Fruit fly (Drosophila melanogaster) whole organism, wandering third instar larva: ENCODE measurements around the gene RpS29.

ENCODE experiments used
- Abd-B ChIP-seq: fragments of >200 bp; optimal IDR thresholded peaks from 2 replicates; lab custom pipeline; 2017; ENCODE audit warnings: missing biosample characterization, missing genetic modification characterization
- CG32264 ChIP-seq: fragments of 200-800 bp; sonication (Bioruptor generic); optimal IDR thresholded peaks from 2 replicates; lab custom pipeline; 2016; ENCODE audit warnings: missing biosample characterization, missing genetic modification characterization
- CG9705 ChIP-seq: fragments of 200-800 bp; sonication (Bioruptor generic); optimal IDR thresholded peaks from 2 replicates; lab custom pipeline; 2018; ENCODE audit warnings: missing biosample characterization, mild to moderate bottlenecking, missing genetic modification characterization
- CrebA ChIP-seq: fragments of 200-800 bp; sonication (Bioruptor generic); optimal IDR thresholded peaks from 2 replicates; lab custom pipeline; 2016; ENCODE audit warnings: missing biosample characterization, mild to moderate bottlenecking, missing genetic modification characterization, borderline replicate concordance
- Dfd ChIP-seq: fragments of >200 bp; optimal IDR thresholded peaks from 2 replicates; lab custom pipeline; 2017; ENCODE audit warnings: missing biosample characterization, missing genetic modification characterization
- Dif ChIP-seq: fragments of 200-275, 200-300 bp; sonication (Bioruptor generic); optimal IDR thresholded peaks from 2 replicates; lab custom pipeline; 2018; ENCODE audit warnings: missing biosample characterization, missing genetic modification characterization; ENCODE audit not compliant: partially characterized antibody
- GATAd ChIP-seq: sonication (Bioruptor generic); optimal IDR thresholded peaks from 2 replicates; lab custom pipeline; 2016; ENCODE audit warnings: missing biosample characterization, missing genetic modification characterization
- HLH106 ChIP-seq: fragments of 200-800 bp; optimal IDR thresholded peaks from 3 replicates; lab custom pipeline; 2019; ENCODE audit warnings: missing biosample characterization, mild to moderate bottlenecking, missing genetic modification characterization, moderate library complexity
- Hr78 ChIP-seq: fragments of >200 bp; optimal IDR thresholded peaks from 2 replicates; lab custom pipeline; 2017; ENCODE audit warnings: missing biosample characterization, missing genetic modification characterization
- Hr83 ChIP-seq: fragments of 200-300 bp; sonication (Bioruptor generic); optimal IDR thresholded peaks from 2 replicates; lab custom pipeline; 2016; ENCODE audit warnings: missing biosample characterization, mild to moderate bottlenecking, missing genetic modification characterization, moderate library complexity; ENCODE audit not compliant: poor library complexity, severe bottlenecking
- Jra ChIP-seq: sonication (Bioruptor generic); optimal IDR thresholded peaks from 2 replicates; lab custom pipeline; 2016; ENCODE audit warnings: missing biosample characterization, missing genetic modification characterization
- Mio ChIP-seq: sonication (Bioruptor generic); optimal IDR thresholded peaks from 2 replicates; lab custom pipeline; 2016; ENCODE audit warnings: missing biosample characterization, missing genetic modification characterization
- Myc ChIP-seq: fragments of >200 bp; optimal IDR thresholded peaks from 2 replicates; lab custom pipeline; 2017
- N ChIP-seq: fragments of >200 bp; optimal IDR thresholded peaks from 2 replicates; lab custom pipeline; 2018; ENCODE audit warnings: missing biosample characterization, missing external identifiers, missing genetic modification characterization
- OdsH ChIP-seq: fragments of 200-800 bp; sonication (Bioruptor generic); optimal IDR thresholded peaks from 2 replicates; lab custom pipeline; 2016; ENCODE audit warnings: missing biosample characterization, mild to moderate bottlenecking, missing genetic modification characterization
- Rel ChIP-seq, 2 experiments: fragments of 200-800 bp; sonication (Bioruptor generic) in 1 of 2; optimal IDR thresholded peaks; 2 replicates in 1 of 2; 3 replicates in 1 of 2; lab custom pipeline; 2016 to 2019; ENCODE audit warnings: mild to moderate bottlenecking in 2 of 2, missing biosample characterization in 2 of 2, missing genetic modification characterization in 2 of 2, moderate library complexity in 1 of 2
- Sp1 ChIP-seq: fragments of 200-800 bp; sonication (Bioruptor generic); optimal IDR thresholded peaks from 3 replicates; lab custom pipeline; 2019; ENCODE audit warnings: missing biosample characterization, mild to moderate bottlenecking, missing genetic modification characterization, moderate library complexity
- Vsx2 ChIP-seq: fragments of 200-300, 225-300 bp; sonication (Bioruptor generic); optimal IDR thresholded peaks from 2 replicates; lab custom pipeline; 2018; ENCODE audit warnings: missing biosample characterization, missing genetic modification characterization; ENCODE audit not compliant: partially characterized antibody
- br ChIP-seq: fragments of 200-800 bp; sonication (Bioruptor generic); optimal IDR thresholded peaks from 2 replicates; lab custom pipeline; 2016; ENCODE audit warnings: missing biosample characterization, missing genetic modification characterization
- brk ChIP-seq: fragments of 200-800 bp; sonication (Bioruptor generic); optimal IDR thresholded peaks from 2 replicates; lab custom pipeline; 2016; ENCODE audit warnings: missing biosample characterization, mild to moderate bottlenecking, missing genetic modification characterization
- dl ChIP-seq, 2 experiments: fragments of 175-275, 200-275 bp in 1 of 2; fragments of 200-275 bp in 1 of 2; sonication (Bioruptor generic); optimal IDR thresholded peaks; lab custom pipeline; 2018; ENCODE audit warnings: mild to moderate bottlenecking in 2 of 2, missing biosample characterization in 2 of 2, missing genetic modification characterization in 2 of 2, moderate library complexity in 2 of 2; ENCODE audit not compliant: partially characterized antibody in 2 of 2, insufficient read depth in 1 of 2
- dmrt93B ChIP-seq: fragments of 200-800 bp; sonication (Bioruptor generic); optimal IDR thresholded peaks from 2 replicates; lab custom pipeline; 2018; ENCODE audit warnings: missing biosample characterization, mild to moderate bottlenecking, missing genetic modification characterization
- dsf ChIP-seq: sonication (Bioruptor generic); optimal IDR thresholded peaks from 2 replicates; lab custom pipeline; 2016; ENCODE audit warnings: missing biosample characterization, missing genetic modification characterization, borderline replicate concordance
- ey ChIP-seq: fragments of 200-800 bp; sonication (Bioruptor generic); optimal IDR thresholded peaks from 2 replicates; lab custom pipeline; 2016; ENCODE audit warnings: missing biosample characterization, missing genetic modification characterization
- fru ChIP-seq: fragments of 200-800 bp; sonication (Bioruptor generic); optimal IDR thresholded peaks from 3 replicates; lab custom pipeline; 2016; ENCODE audit warnings: missing biosample characterization, mild to moderate bottlenecking, missing genetic modification characterization
- h ChIP-seq: fragments of 200-800 bp; sonication (Bioruptor generic); optimal IDR thresholded peaks from 3 replicates; lab custom pipeline; 2016; ENCODE audit warnings: missing biosample characterization, mild to moderate bottlenecking, missing genetic modification characterization
- jim ChIP-seq: fragments of 175-275, 200-325 bp; sonication (Bioruptor generic); optimal IDR thresholded peaks from 2 replicates; lab custom pipeline; 2016; ENCODE audit warnings: missing biosample characterization, mild to moderate bottlenecking, missing genetic modification characterization
- pan ChIP-seq: fragments of >200 bp; optimal IDR thresholded peaks from 2 replicates; lab custom pipeline; 2017
- psq ChIP-seq: fragments of 200-800 bp; sonication (Bioruptor generic); optimal IDR thresholded peaks from 3 replicates; lab custom pipeline; 2017; ENCODE audit warnings: missing biosample characterization, mild to moderate bottlenecking, missing genetic modification characterization, moderate library complexity
- rgr ChIP-seq: fragments of 200-800 bp; sonication (Bioruptor generic); optimal IDR thresholded peaks from 3 replicates; lab custom pipeline; 2016; ENCODE audit warnings: missing biosample characterization, mild to moderate bottlenecking, missing genetic modification characterization
- sage ChIP-seq: fragments of 200-800 bp; sonication (Bioruptor generic); optimal IDR thresholded peaks from 2 replicates; lab custom pipeline; 2016; ENCODE audit warnings: missing biosample characterization, mild to moderate bottlenecking, missing genetic modification characterization
- sv ChIP-seq: fragments of 200-800 bp; sonication (Bioruptor generic); optimal IDR thresholded peaks from 3 replicates; lab custom pipeline; 2016; ENCODE audit warnings: missing biosample characterization, missing genetic modification characterization
- usp ChIP-seq: fragments of >200 bp; optimal IDR thresholded peaks from 2 replicates; lab custom pipeline; 2017; ENCODE audit warnings: missing biosample characterization, missing genetic modification characterization
- woc ChIP-seq: sonication (Bioruptor generic); optimal IDR thresholded peaks from 2 replicates; lab custom pipeline; 2016; ENCODE audit warnings: missing biosample characterization, mild to moderate bottlenecking, missing genetic modification characterization

RpS29 gene

DNA sequence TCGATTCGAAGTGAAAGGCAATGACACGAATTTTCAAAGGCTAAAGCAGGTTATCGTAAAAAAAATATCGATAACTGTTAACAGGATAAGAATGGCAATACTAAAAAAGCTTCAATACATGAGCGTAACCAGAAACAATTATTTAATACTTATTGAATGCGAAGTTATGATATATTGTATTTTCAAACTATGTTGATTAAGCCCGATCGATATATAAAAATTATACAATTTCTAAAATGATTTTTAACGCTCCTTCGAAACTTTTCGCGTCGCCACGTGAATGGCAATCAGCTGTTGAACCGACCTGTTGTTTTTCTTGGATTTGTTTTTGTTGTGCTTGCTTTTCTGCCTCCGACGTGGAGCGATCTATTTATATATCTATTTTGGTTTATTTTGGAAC, 21.7 kb upstream of the RpS29 start, which contains the start of the genes Alg12 and Rpt3R:
Alg12 (plus strand) TSS at position 305 of the 400 bp plus-strand sequence.
Rpt3R (minus strand) TSS at position 324 of the 400 bp plus-strand sequence.
- TF ChIP-seq Myc (lab: Kevin White, UChicago), result peak; percentile 8
- no peak for TF ChIP-seq h (GFP tag; lab: Kevin White, UChicago)

dm6 chr3R:9759360-9760191, 18.3 kb upstream of the RpS29 start, which contains the start of gene Mpi:
Mpi (plus strand) TSS chr3R:9759622.
- TF ChIP-seq rgr (GFP tag; lab: Kevin White, UChicago) (no peak), Myc (lab: Kevin White, UChicago) (peak; percentile 79), OdsH (GFP tag; lab: Kevin White, UChicago) (peak; percentile 20), dmrt93B (GFP tag; lab: Kevin White, UChicago) (no peak), Mio (GFP tag; lab: Kevin White, UChicago) (no peak), jim (GFP tag; lab: Kevin White, UChicago) (no peak), GATAd (GFP tag; lab: Kevin White, UChicago) (no peak), CG9705 (GFP tag; lab: Kevin White, UChicago) (no peak), Abd-B (GFP tag; lab: Kevin White, UChicago) (no peak), Hr78 (GFP tag; lab: Kevin White, UChicago) (no peak)

DNA sequence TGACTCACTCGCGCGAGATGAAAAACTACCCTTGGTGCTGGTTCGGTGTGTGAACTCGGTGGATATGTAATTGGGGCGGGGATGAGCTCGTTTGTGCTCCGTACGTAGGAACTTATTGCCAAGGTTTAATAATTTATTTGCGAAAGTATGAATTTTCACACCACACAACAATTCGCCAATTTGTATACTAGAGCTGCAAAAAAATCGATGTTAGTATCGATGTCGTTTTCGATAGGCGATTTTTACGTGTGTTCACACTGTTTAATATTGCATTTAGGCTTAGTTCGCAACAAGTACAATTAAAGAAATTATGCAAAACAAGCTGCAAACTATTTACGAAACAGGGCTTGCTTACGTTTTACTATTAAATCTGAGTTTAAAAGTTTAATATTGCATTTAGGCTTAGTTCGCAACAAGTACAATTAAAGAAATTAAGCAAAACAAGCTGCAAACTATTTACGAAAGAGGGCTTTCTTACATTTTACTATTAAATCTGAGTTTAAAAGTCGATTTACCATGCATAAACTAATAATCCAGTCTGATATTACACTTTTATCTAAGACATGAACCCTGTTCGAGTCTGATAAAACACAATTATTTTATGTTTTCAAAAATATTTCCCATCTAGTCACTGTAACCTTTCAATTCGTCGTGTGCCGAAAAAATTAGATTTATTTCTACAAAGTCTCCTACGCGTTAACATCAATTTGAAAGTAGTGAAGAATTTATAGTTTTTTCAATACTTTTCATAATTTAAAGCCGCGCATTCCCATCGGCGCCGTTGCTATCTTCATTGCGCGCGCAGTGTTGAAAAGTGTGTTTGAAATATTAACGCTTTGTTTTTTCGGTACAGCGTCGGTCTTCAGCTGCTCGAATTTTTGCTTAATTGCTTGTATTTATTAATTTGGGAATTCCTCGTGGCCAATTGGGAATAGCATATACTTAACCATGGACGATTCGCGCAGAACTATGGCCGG, 14.6 kb upstream of the RpS29 start, which contains the start of the genes Snap24 and CG8478:
Snap24 (minus strand) TSS at position 196 of the 977 bp plus-strand sequence.
CG8478 (plus strand) TSS at position 696 of the 977 bp plus-strand sequence.
- no peak for TF ChIP-seq Rel (GFP tag; optimal IDR thresholded peaks at IDR 0.05; lab: Kevin White, UChicago)
- TF ChIP-seq Rel (tag; optimal IDR thresholded peaks at IDR 0.05; lab: Kevin White, UChicago), result peak; percentile 31
- peak; percentile 2 for TF ChIP-seq Myc (lab: Kevin White, UChicago)
- TF ChIP-seq N (GFP tag; lab: Kevin White, UChicago), result peak; percentile 8
- TF ChIP-seq Jra, result peak; percentile 64
- no peak for TF ChIP-seq Dif (GFP tag; lab: Kevin White, UChicago)

- TF ChIP-seq Dfd (GFP tag; lab: Kevin White, UChicago) (no peak), Hr78 (GFP tag; lab: Kevin White, UChicago) (no peak), dsf (peak; percentile 48), CrebA (GFP tag; lab: Kevin White, UChicago) (no peak), sage (GFP tag; lab: Kevin White, UChicago) (no peak), Sp1 (GFP tag; lab: Kevin White, UChicago) (peak; percentile 50), Hr83 (GFP tag; lab: Kevin White, UChicago) (peak; percentile 93), brk (GFP tag; lab: Kevin White, UChicago) (no peak), dl (GFP tag; optimal IDR thresholded peaks at IDR 0.05; lab: Kevin White, UChicago; ENCODE audit: insufficient read depth in 1 of 2, partially characterized antibody in 2 of 2) (peak in 1 of 2 experiments; percentile 22), dmrt93B (GFP tag; lab: Kevin White, UChicago) (no peak), Vsx2 (no peak), fru (peak; percentile 70), br (GFP tag; lab: Kevin White, UChicago) (peak; percentile 80), ey (GFP tag; lab: Kevin White, UChicago) (peak; percentile 70), Myc (lab: Kevin White, UChicago) (peak; percentile 3), h (GFP tag; lab: Kevin White, UChicago) (peak; percentile 84), pan (no peak), HLH106 (tag; lab: Kevin White, UChicago) (peak; percentile 54), psq (GFP tag; lab: Kevin White, UChicago) (peak; percentile 50), sv (peak; percentile 32), Dif (GFP tag; lab: Kevin White, UChicago) (peak; percentile 42), CG9705 (GFP tag; lab: Kevin White, UChicago) (peak; percentile 62), usp (GFP tag; lab: Kevin White, UChicago) (no peak), Jra (peak; percentile 80), Abd-B (GFP tag; lab: Kevin White, UChicago) (no peak), woc (GFP tag; lab: Kevin White, UChicago) (peak; percentile 60), GATAd (GFP tag; lab: Kevin White, UChicago) (no peak), CG32264 (GFP tag; lab: Kevin White, UChicago) (peak; percentile 22)
Measured at dm6 chr3R:9767620-9768592, 9.9 kb upstream of the RpS29 start, which contains the start of gene Naa80. Naa80 (plus strand) TSS chr3R:9767834.
